Worm (Caenorhabditis elegans) whole organism, L1 larva: Measurements from ENCODE around the gene rpl-25.1.

Experiments used
- C04F5.9 ChIP-seq: sonication (generic microtip); optimal IDR thresholded peaks from 2 replicates; lab custom pipeline; 2016; ENCODE audit warnings: missing genetic modification characterization, missing compliant biosample characterization
- Y116A8C.19 ChIP-seq: sonication (generic microtip); optimal IDR thresholded peaks from 2 replicates; lab custom pipeline; 2016; ENCODE audit warnings: missing compliant biosample characterization, missing genetic modification characterization, borderline replicate concordance
- aha-1 ChIP-seq: fragments of 150-350 bp; optimal IDR thresholded peaks from 2 replicates; lab custom pipeline; 2014; ENCODE audit warnings: missing biosample characterization, missing genetic modification characterization
- alr-1 ChIP-seq: fragments of 200-800 bp; sonication (Bioruptor generic); optimal IDR thresholded peaks from 2 replicates; lab custom pipeline; 2018; ENCODE audit warnings: borderline replicate concordance, mild to moderate bottlenecking, missing genetic modification characterization, missing compliant biosample characterization
- ama-1 ChIP-seq: fragments of 150-350 bp; optimal IDR thresholded peaks from 2 replicates; lab custom pipeline; 2014
- blmp-1 ChIP-seq: fragments of 150-350 bp; optimal IDR thresholded peaks from 2 replicates; lab custom pipeline; 2014; ENCODE audit warnings: missing biosample characterization, missing genetic modification characterization
- ceh-63 ChIP-seq: fragments of 200-800 bp; sonication (Bioruptor generic); optimal IDR thresholded peaks from 2 replicates; lab custom pipeline; 2018; ENCODE audit warnings: mild to moderate bottlenecking, missing genetic modification characterization, missing compliant biosample characterization
- ceh-82 ChIP-seq, 3 experiments: fragments of 150-350 bp in 1 of 3; sonication (generic microtip) in 2 of 3; optimal IDR thresholded peaks; 2 replicates each; lab custom pipeline; 2014 to 2017; ENCODE audit warnings: missing biosample characterization in 3 of 3, missing genetic modification characterization in 3 of 3
- ceh-88 ChIP-seq: fragments of 200-800 bp; sonication (Bioruptor generic); IDR thresholded peaks from 2 replicates; pipeline ENCODE4 v1.3.6; 2022; ENCODE audit warnings: missing genetic modification characterization, missing compliant biosample characterization
- ceh-90 ChIP-seq: sonication (generic microtip); optimal IDR thresholded peaks from 2 replicates; lab custom pipeline; 2016; ENCODE audit warnings: missing genetic modification characterization, missing compliant biosample characterization
- ces-1 ChIP-seq: fragments of 150-350 bp; optimal IDR thresholded peaks from 2 replicates; lab custom pipeline; 2014; ENCODE audit warnings: missing biosample characterization, missing genetic modification reagents, missing genetic modification characterization
- dsc-1 ChIP-seq: sonication (generic microtip); optimal IDR thresholded peaks from 2 replicates; lab custom pipeline; 2016; ENCODE audit warnings: mild to moderate bottlenecking, missing genetic modification characterization, missing compliant biosample characterization
- efl-1 ChIP-seq, 4 experiments: fragments of 150-350 bp; optimal IDR thresholded peaks in 3 of 4; peaks in 1 of 4; 1 replicate in 1 of 4; 2 replicates in 3 of 4; lab custom pipeline; 2014; ENCODE audit warnings: missing biosample characterization in 2 of 4, missing genetic modification characterization in 2 of 4, missing genetic modification reagents in 2 of 4
- efl-3 ChIP-seq: fragments of 200-800 bp; sonication (Bioruptor generic); optimal IDR thresholded peaks from 2 replicates; lab custom pipeline; 2018; ENCODE audit warnings: mild to moderate bottlenecking, missing genetic modification characterization, missing compliant biosample characterization
- egl-13 ChIP-seq: sonication (generic microtip); optimal IDR thresholded peaks from 2 replicates; lab custom pipeline; 2016; ENCODE audit warnings: missing genotype, missing genetic modification reagents, missing genetic modification characterization, missing compliant biosample characterization
- egl-27 ChIP-seq, 2 experiments: fragments of 150-350 bp in 1 of 2; sonication (generic microtip); optimal IDR thresholded peaks; 3 replicates each; lab custom pipeline; 2017 to 2018; ENCODE audit warnings: missing biosample characterization in 2 of 2, missing genetic modification characterization in 2 of 2, missing genetic modification reagents in 2 of 2
- ets-5 ChIP-seq: fragments of 200-800 bp; sonication (Bioruptor generic); IDR thresholded peaks from 2 replicates; pipeline ENCODE4 v1.3.6; 2022; ENCODE audit warnings: missing genetic modification characterization, missing compliant biosample characterization
- fkh-4 ChIP-seq: sonication (generic microtip); optimal IDR thresholded peaks from 2 replicates; lab custom pipeline; 2016; ENCODE audit warnings: missing compliant biosample characterization, missing genetic modification characterization, borderline replicate concordance
- fkh-8 ChIP-seq: sonication (generic microtip); optimal IDR thresholded peaks from 2 replicates; lab custom pipeline; 2016; ENCODE audit warnings: mild to moderate bottlenecking, missing genetic modification characterization, missing compliant biosample characterization
- fos-1 ChIP-seq: fragments of 150-350 bp; optimal IDR thresholded peaks from 2 replicates; lab custom pipeline; 2014; ENCODE audit warnings: missing biosample characterization, missing genetic modification characterization
- jun-1 ChIP-seq: fragments of 150-350 bp; optimal IDR thresholded peaks from 2 replicates; lab custom pipeline; 2014; ENCODE audit warnings: missing biosample characterization, missing genetic modification reagents, missing genetic modification characterization
- lin-15B ChIP-seq: fragments of 150-350 bp; sonication (generic microtip); optimal IDR thresholded peaks from 3 replicates; lab custom pipeline; 2014; ENCODE audit warnings: missing biosample characterization, missing genetic modification characterization
- lin-35 ChIP-seq, 2 experiments: fragments of 150-350 bp; optimal IDR thresholded peaks; 2 replicates each; lab custom pipeline; 2014; ENCODE audit warnings: missing biosample characterization in 2 of 2, missing genetic modification characterization in 2 of 2, missing genetic modification reagents in 2 of 2
- lir-3 ChIP-seq: sonication (generic microtip); optimal IDR thresholded peaks from 2 replicates; lab custom pipeline; 2016; ENCODE audit warnings: mild to moderate bottlenecking, missing genetic modification characterization, moderate library complexity, missing compliant biosample characterization; ENCODE audit not compliant: poor library complexity
- lsy-2 ChIP-seq, 2 experiments: fragments of 150-350 bp; optimal IDR thresholded peaks; 2 replicates each; lab custom pipeline; 2014; ENCODE audit warnings: missing biosample characterization in 2 of 2, missing genetic modification characterization in 2 of 2
- mdl-1 ChIP-seq, 2 experiments: fragments of 150-350 bp; optimal IDR thresholded peaks; 2 replicates each; lab custom pipeline; 2014 to 2017; ENCODE audit warnings: missing biosample characterization in 2 of 2, missing genetic modification characterization in 2 of 2, inconsistent platforms in 1 of 2
- mep-1 ChIP-seq: fragments of 150-350 bp; optimal IDR thresholded peaks from 2 replicates; lab custom pipeline; 2014; ENCODE audit warnings: missing biosample characterization, missing genetic modification characterization
- nhr-11 ChIP-seq: fragments of 150-350 bp; optimal IDR thresholded peaks from 2 replicates; lab custom pipeline; 2014; ENCODE audit warnings: missing biosample characterization, missing genetic modification characterization
- nhr-12 ChIP-seq: sonication (generic microtip); optimal IDR thresholded peaks from 2 replicates; lab custom pipeline; 2017; ENCODE audit warnings: missing biosample characterization, missing genetic modification characterization
- nhr-28 ChIP-seq: fragments of 150-350 bp; optimal IDR thresholded peaks from 2 replicates; lab custom pipeline; 2014; ENCODE audit warnings: missing biosample characterization, missing genetic modification characterization
- nhr-71 ChIP-seq: sonication (generic microtip); optimal IDR thresholded peaks from 2 replicates; lab custom pipeline; 2016; ENCODE audit warnings: mild to moderate bottlenecking, missing genetic modification characterization, moderate library complexity, missing compliant biosample characterization
- nhr-84 ChIP-seq: sonication (generic microtip); optimal IDR thresholded peaks from 2 replicates; lab custom pipeline; 2017; ENCODE audit warnings: missing biosample characterization, missing genetic modification characterization
- nhr-90 ChIP-seq: sonication (generic microtip); optimal IDR thresholded peaks from 2 replicates; lab custom pipeline; 2016; ENCODE audit warnings: mild to moderate bottlenecking, missing genetic modification characterization, missing compliant biosample characterization; ENCODE audit not compliant: poor library complexity
- pax-3 ChIP-seq: fragments of 200-800 bp; sonication (Bioruptor generic); optimal IDR thresholded peaks from 2 replicates; lab custom pipeline; 2018; ENCODE audit warnings: mild to moderate bottlenecking, missing genetic modification characterization, moderate library complexity, missing compliant biosample characterization
- pqm-1 ChIP-seq: sonication (generic microtip); optimal IDR thresholded peaks from 3 replicates; lab custom pipeline; 2017; ENCODE audit warnings: missing biosample characterization, missing genetic modification characterization
- snpc-4 ChIP-seq: fragments of 150-350 bp; optimal IDR thresholded peaks from 2 replicates; lab custom pipeline; 2014; ENCODE audit warnings: missing biosample characterization, missing genetic modification characterization
- snu-23 ChIP-seq: sonication (generic microtip); optimal IDR thresholded peaks from 2 replicates; lab custom pipeline; 2016; ENCODE audit warnings: missing genetic modification characterization, missing compliant biosample characterization
- sox-4 ChIP-seq: sonication (generic microtip); optimal IDR thresholded peaks from 2 replicates; lab custom pipeline; 2016; ENCODE audit warnings: missing genetic modification characterization, missing compliant biosample characterization
- tbx-2 ChIP-seq: sonication (generic microtip); optimal IDR thresholded peaks from 2 replicates; lab custom pipeline; 2016; ENCODE audit warnings: missing genetic modification characterization, missing compliant biosample characterization
- unc-130 ChIP-seq: fragments of 150-350 bp; optimal IDR thresholded peaks from 2 replicates; lab custom pipeline; 2017; ENCODE audit warnings: missing biosample characterization, missing genetic modification characterization, inconsistent platforms
- unc-30 ChIP-seq: sonication (generic microtip); optimal IDR thresholded peaks from 2 replicates; lab custom pipeline; 2017; ENCODE audit warnings: missing biosample characterization, missing genetic modification characterization
- unc-62 ChIP-seq: fragments of 150-350 bp; optimal IDR thresholded peaks from 2 replicates; lab custom pipeline; 2014; ENCODE audit warnings: missing biosample characterization, missing genetic modification reagents, missing genetic modification characterization
- unc-98 ChIP-seq: fragments of 200-800 bp; sonication (Bioruptor generic); IDR thresholded peaks from 2 replicates; pipeline ENCODE4 v1.3.6; 2022; ENCODE audit warnings: missing genetic modification characterization, missing compliant biosample characterization
- vab-15 ChIP-seq: sonication (generic microtip); optimal IDR thresholded peaks from 2 replicates; lab custom pipeline; 2017; ENCODE audit warnings: missing genotype, mild to moderate bottlenecking, missing genetic modification characterization, missing compliant biosample characterization
- zip-4 ChIP-seq: fragments of 200-800 bp; sonication (Bioruptor generic); optimal IDR thresholded peaks from 2 replicates; lab custom pipeline; 2018; ENCODE audit warnings: mild to moderate bottlenecking, missing genetic modification characterization, moderate library complexity, missing compliant biosample characterization
- ztf-11 ChIP-seq, 2 experiments: sonication (generic microtip); optimal IDR thresholded peaks; 2 replicates each; lab custom pipeline; 2016 to 2017; ENCODE audit warnings: missing genetic modification characterization in 2 of 2, missing biosample characterization in 1 of 2, missing compliant biosample characterization in 1 of 2
- ztf-4 ChIP-seq: fragments of 150-350 bp; optimal IDR thresholded peaks from 2 replicates; lab custom pipeline; 2014; ENCODE audit warnings: missing biosample characterization, missing genetic modification characterization

Gene rpl-25.1

DNA sequence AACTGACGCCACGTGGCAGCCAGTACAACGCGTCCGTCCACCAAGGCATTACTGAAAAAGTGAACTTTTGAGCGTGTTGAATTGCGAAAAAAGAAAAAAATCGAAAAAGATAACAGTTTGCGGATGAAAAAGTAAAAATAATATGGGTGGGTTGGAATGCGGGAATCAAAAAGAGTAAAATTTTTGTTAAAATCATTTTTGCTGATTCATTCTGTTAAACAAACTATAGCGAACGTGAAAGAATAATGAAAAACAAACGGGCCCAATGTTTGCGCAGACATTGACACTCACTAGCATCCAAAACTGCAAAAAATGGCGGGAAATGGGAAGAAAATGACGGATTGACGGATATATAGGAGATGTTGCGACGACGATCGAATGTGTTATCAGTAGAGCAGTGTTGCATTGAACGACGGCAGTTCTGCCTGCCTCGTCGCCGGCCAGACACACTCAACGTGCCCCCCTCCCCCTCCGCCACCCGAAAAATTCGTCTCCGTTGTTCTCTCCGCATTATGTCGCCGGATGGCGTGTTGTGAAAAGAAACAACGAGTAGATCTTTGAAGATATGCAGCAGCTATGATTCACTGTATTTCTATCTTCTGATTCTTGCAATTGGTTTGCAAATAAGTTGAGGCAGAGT is 15.4 kb upstream of the rpl-25.1 start, which contains the start of gene hyl-2 (continued):
- TF ChIP-seq fkh-4 (tag; lab: Kevin White, UChicago) (no peak), mep-1 (tag; lab: Kevin White, UChicago) (peak; percentile 44), mdl-1 (tag; optimal IDR thresholded peaks at IDR 0.05; lab: Kevin White, UChicago) (peak in 1 of 2 experiments; percentile 57), unc-98 (GFP tag; lab: Robert Waterston, UW) (no peak), ceh-63 (GFP tag; lab: Kevin White, UChicago) (no peak), ceh-82 (tag; optimal IDR thresholded peaks at IDR 0.05; lab: Kevin White, UChicago) (peak in 1 of 3 experiments; percentile 50), ama-1 (no peak), ets-5 (no peak), ceh-88 (no peak), nhr-90 (tag; lab: Kevin White, UChicago) (no peak), fos-1 (tag; lab: Kevin White, UChicago) (no peak), dsc-1 (no peak), unc-130 (no peak), pax-3 (tag; lab: Kevin White, UChicago) (no peak), nhr-12 (tag; lab: Kevin White, UChicago) (no peak), ztf-11 (tag; optimal IDR thresholded peaks at IDR 0.05; lab: Kevin White, UChicago) (no peak), aha-1 (tag; lab: Kevin White, UChicago) (no peak), alr-1 (tag; lab: Kevin White, UChicago) (no peak), pqm-1 (tag; lab: Kevin White, UChicago) (no peak), blmp-1 (tag; lab: Kevin White, UChicago) (peak; percentile 43), efl-1 (optimal IDR thresholded peaks at IDR 0.05; lab: Kevin White, UChicago) (peak in 1 of 2 experiments; percentile 44), efl-1 (GFP tag; optimal IDR thresholded peaks at IDR 0.05 in 1 of 2; lab: Kevin White, UChicago) (peak in 1 of 2 experiments; percentile 91), lin-15B (peak; percentile 55), ztf-4 (tag; lab: Kevin White, UChicago) (no peak), tbx-2 (peak; percentile 22), jun-1 (tag; lab: Kevin White, UChicago) (no peak), fkh-8 (tag; lab: Kevin White, UChicago) (peak; percentile 31), nhr-84 (no peak), ces-1 (GFP tag; lab: Kevin White, UChicago) (no peak), nhr-11 (tag; lab: Kevin White, UChicago) (no peak), unc-30 (tag; lab: Kevin White, UChicago) (no peak), ceh-90 (tag; lab: Kevin White, UChicago) (no peak), snpc-4 (tag; lab: Kevin White, UChicago) (no peak), Y116A8C.19 (tag; lab: Kevin White, UChicago) (no peak), egl-27 (tag; optimal IDR thresholded peaks at IDR 0.05; lab: Kevin White, UChicago) (no peak), nhr-71 (tag; lab: Kevin White, UChicago) (peak; percentile 57), zip-4 (GFP tag; lab: Kevin White, UChicago) (no peak), C04F5.9 (tag; lab: Kevin White, UChicago) (no peak), lin-35 (GFP tag; optimal IDR thresholded peaks at IDR 0.05; lab: Kevin White, UChicago) (peak in 1 of 2 experiments; percentile 33), vab-15 (no peak), snu-23 (peak; percentile 62), egl-13 (no peak), lir-3 (no peak), lsy-2 (tag; optimal IDR thresholded peaks at IDR 0.05; lab: Kevin White, UChicago) (peak in 1 of 2 experiments; percentile 71), nhr-28 (tag; lab: Kevin White, UChicago) (no peak), sox-4 (no peak), unc-62 (GFP tag; lab: Kevin White, UChicago) (no peak), efl-3 (GFP tag; lab: Kevin White, UChicago) (no peak)
- TF ChIP-seq, all 84 proteins: peak for 25
